Fruit fly (Drosophila melanogaster) whole organism, embryonic: ENCODE data around the gene CG4733.

ENCODE experiments used
- Abd-B ChIP-seq: fragments of 200-800 bp; sonication (Bioruptor generic); optimal IDR thresholded peaks from 2 replicates; lab custom pipeline; 2018; ENCODE audit warnings: missing biosample characterization, mild to moderate bottlenecking, missing genetic modification characterization, moderate library complexity
- Ada2b ChIP-seq: fragments of 200-800 bp; sonication (Bioruptor generic); IDR thresholded peaks from 2 replicates; pipeline ENCODE4 v1.3.6; 2022; ENCODE audit warnings: missing biosample characterization, missing genetic modification characterization
- Aef1 ChIP-seq: fragments of 200-800 bp; sonication (Bioruptor generic); IDR thresholded peaks from 3 replicates; pipeline ENCODE4 v1.3.6; 2022; ENCODE audit warnings: missing biosample characterization, missing genetic modification characterization
- BEAF-32 ChIP-seq: fragments of 200-800 bp; sonication (Bioruptor generic); optimal IDR thresholded peaks from 3 replicates; lab custom pipeline; 2017; ENCODE audit warnings: missing biosample characterization, missing genetic modification characterization, mild to moderate bottlenecking, moderate library complexity, missing genetic modification reagents
- Bteb2 ChIP-seq: fragments of 200-800 bp; sonication (Bioruptor generic); optimal IDR thresholded peaks from 2 replicates; lab custom pipeline; 2016; ENCODE audit warnings: missing biosample characterization, missing genetic modification characterization
- CG10979 ChIP-seq: fragments of 200-800 bp; sonication (Bioruptor generic); optimal IDR thresholded peaks from 2 replicates; lab custom pipeline; 2018; ENCODE audit warnings: missing biosample characterization, mild to moderate bottlenecking, missing genetic modification characterization, moderate library complexity
- CG11560 ChIP-seq: fragments of 200-800 bp; sonication (Bioruptor generic); IDR thresholded peaks from 3 replicates; pipeline ENCODE4 v1.3.6; 2022; ENCODE audit warnings: missing biosample characterization, missing genetic modification characterization
- CG12155 ChIP-seq: fragments of 200-800 bp; sonication (Bioruptor generic); optimal IDR thresholded peaks from 3 replicates; lab custom pipeline; 2016; ENCODE audit warnings: missing biosample characterization, missing genetic modification characterization
- CG13894 ChIP-seq: fragments of 200-800 bp; sonication (Bioruptor generic); optimal IDR thresholded peaks from 3 replicates; lab custom pipeline; 2018; ENCODE audit warnings: missing biosample characterization, mild to moderate bottlenecking, missing genetic modification characterization, moderate library complexity
- CG15073 ChIP-seq: fragments of 200-800 bp; sonication (Bioruptor generic); optimal IDR thresholded peaks from 2 replicates; lab custom pipeline; 2016; ENCODE audit warnings: missing biosample characterization, missing genetic modification characterization
- CG1603 ChIP-seq: fragments of 200-800 bp; sonication (Bioruptor generic); optimal IDR thresholded peaks from 2 replicates; lab custom pipeline; 2019; ENCODE audit warnings: missing biosample characterization, mild to moderate bottlenecking, missing genetic modification characterization, moderate library complexity
- CG16815 ChIP-seq: fragments of 200-800 bp; sonication (Bioruptor generic); optimal IDR thresholded peaks from 3 replicates; lab custom pipeline; 2017; ENCODE audit warnings: missing biosample characterization, mild to moderate bottlenecking, missing genetic modification characterization
- CG30403 ChIP-seq: fragments of 200-800 bp; sonication (Bioruptor generic); optimal IDR thresholded peaks from 3 replicates; lab custom pipeline; 2016; ENCODE audit warnings: missing biosample characterization, missing genetic modification characterization
- CG32532 ChIP-seq: fragments of 200-800 bp; sonication (Bioruptor generic); IDR thresholded peaks from 2 replicates; pipeline ENCODE4 v1.3.6; 2022; ENCODE audit warnings: missing biosample characterization, missing genetic modification characterization
- CG32767 ChIP-seq: fragments of 200-800 bp; sonication (Bioruptor generic); IDR thresholded peaks from 2 replicates; pipeline ENCODE4 v1.3.6; 2022; ENCODE audit warnings: missing biosample characterization, missing genetic modification characterization
- CG3726 ChIP-seq: fragments of 200-800 bp; sonication (Bioruptor generic); IDR thresholded peaks from 3 replicates; pipeline ENCODE4, ENCODE4 v1.3.6; 2022; ENCODE audit warnings: missing biosample characterization, missing genetic modification characterization
- CG8089 ChIP-seq: fragments of 200-800 bp; sonication (Bioruptor generic); optimal IDR thresholded peaks from 3 replicates; lab custom pipeline; 2016; ENCODE audit warnings: missing biosample characterization, missing genetic modification characterization
- CG8924 ChIP-seq: fragments of 200-800 bp; optimal IDR thresholded peaks from 3 replicates; lab custom pipeline; 2019; ENCODE audit warnings: missing biosample characterization, mild to moderate bottlenecking, missing genetic modification characterization, moderate library complexity
- CG9437 ChIP-seq: fragments of 200-800 bp; sonication (Bioruptor generic); optimal IDR thresholded peaks from 2 replicates; lab custom pipeline; 2018; ENCODE audit warnings: missing biosample characterization, mild to moderate bottlenecking, missing genetic modification characterization
- Dfd ChIP-seq, 2 experiments: fragments of >200 bp; optimal IDR thresholded peaks; 2 replicates each; lab custom pipeline; 2017; ENCODE audit warnings: missing biosample characterization in 2 of 2, missing genetic modification characterization in 2 of 2
- ERR ChIP-seq: fragments of 200-800 bp; sonication (Bioruptor generic); optimal IDR thresholded peaks from 2 replicates; lab custom pipeline; 2016; ENCODE audit warnings: missing biosample characterization, missing genetic modification characterization
- Gsc ChIP-seq: fragments of 200-800 bp; sonication (Bioruptor generic); IDR thresholded peaks from 2 replicates; pipeline ENCODE4 v1.3.6; 2022; ENCODE audit warnings: missing biosample characterization, missing genetic modification characterization
- Hmr ChIP-seq: fragments of 200-800 bp; sonication (Bioruptor generic); optimal IDR thresholded peaks from 3 replicates; lab custom pipeline; 2017; ENCODE audit warnings: mild to moderate bottlenecking, missing biosample characterization, missing genetic modification reagents, missing genetic modification characterization
- Mad ChIP-seq: fragments of 200-800 bp; sonication (Bioruptor generic); optimal IDR thresholded peaks from 2 replicates; lab custom pipeline; 2016; ENCODE audit warnings: missing biosample characterization, missing genetic modification characterization
- NC2β ChIP-seq: fragments of 200-800 bp; sonication (Bioruptor generic); optimal IDR thresholded peaks from 2 replicates; lab custom pipeline; 2016; ENCODE audit warnings: missing biosample characterization, missing genetic modification characterization
- Nf-YB ChIP-seq: fragments of 200-800 bp; sonication (Bioruptor generic); optimal IDR thresholded peaks from 3 replicates; lab custom pipeline; 2019; ENCODE audit warnings: missing biosample characterization, mild to moderate bottlenecking, missing genetic modification characterization, moderate library complexity
- Sin3A ChIP-seq: fragments of >200 bp; optimal IDR thresholded peaks from 2 replicates; lab custom pipeline; 2018
- Sox100B ChIP-seq: fragments of 200-800 bp; sonication (Bioruptor generic); optimal IDR thresholded peaks from 3 replicates; lab custom pipeline; 2018; ENCODE audit warnings: missing biosample characterization, mild to moderate bottlenecking, missing genetic modification characterization
- Xbp1 ChIP-seq: fragments of 200-800 bp; sonication (Bioruptor generic); optimal IDR thresholded peaks from 3 replicates; lab custom pipeline; 2016; ENCODE audit warnings: missing biosample characterization, mild to moderate bottlenecking, missing genetic modification characterization
- br ChIP-seq: fragments of >200 bp; optimal IDR thresholded peaks from 2 replicates; lab custom pipeline; 2017
- dan ChIP-seq: fragments of 200-800 bp; sonication (Bioruptor generic); IDR thresholded peaks from 2 replicates; pipeline ENCODE4 v1.3.6; 2022; ENCODE audit warnings: missing biosample characterization, missing genetic modification characterization
- gcm ChIP-seq: fragments of 200-800 bp; sonication (Bioruptor generic); optimal IDR thresholded peaks from 2 replicates; lab custom pipeline; 2019; ENCODE audit warnings: missing biosample characterization, mild to moderate bottlenecking, missing genetic modification characterization, moderate library complexity
- grau ChIP-seq: fragments of 200-800 bp; optimal IDR thresholded peaks from 3 replicates; lab custom pipeline; 2019; ENCODE audit warnings: missing biosample characterization, mild to moderate bottlenecking, missing genetic modification characterization, moderate library complexity
- ind ChIP-seq: fragments of 200-800 bp; sonication (Bioruptor generic); optimal IDR thresholded peaks from 3 replicates; lab custom pipeline; 2016; ENCODE audit warnings: missing biosample characterization, missing genetic modification characterization
- jumu ChIP-seq: fragments of 200-800 bp; sonication (Bioruptor generic); optimal IDR thresholded peaks from 3 replicates; lab custom pipeline; 2016; ENCODE audit warnings: missing biosample characterization, missing genetic modification characterization
- kah ChIP-seq: fragments of 200-800 bp; sonication (Bioruptor generic); optimal IDR thresholded peaks from 2 replicates; lab custom pipeline; 2018; ENCODE audit warnings: missing biosample characterization, mild to moderate bottlenecking, missing genetic modification characterization
- lbe ChIP-seq: fragments of 200-800 bp; sonication (Bioruptor generic); optimal IDR thresholded peaks from 2 replicates; lab custom pipeline; 2016; ENCODE audit warnings: missing biosample characterization, mild to moderate bottlenecking, missing genetic modification characterization
- lilli ChIP-seq: fragments of 200-800 bp; sonication (Bioruptor generic); optimal IDR thresholded peaks from 3 replicates; lab custom pipeline; 2016; ENCODE audit warnings: missing biosample characterization, missing genetic modification characterization
- mirr ChIP-seq: fragments of 200-800 bp; sonication (Bioruptor generic); optimal IDR thresholded peaks from 3 replicates; lab custom pipeline; 2018; ENCODE audit warnings: missing biosample characterization, mild to moderate bottlenecking, missing genetic modification characterization
- pfk ChIP-seq: fragments of 200-800 bp; sonication (Bioruptor generic); optimal IDR thresholded peaks from 2 replicates; lab custom pipeline; 2018; ENCODE audit warnings: missing biosample characterization, mild to moderate bottlenecking, missing genetic modification characterization, moderate library complexity
- schlank ChIP-seq: fragments of 200-800 bp; sonication (Bioruptor generic); optimal IDR thresholded peaks from 2 replicates; lab custom pipeline; 2018; ENCODE audit warnings: missing biosample characterization, mild to moderate bottlenecking, missing genetic modification characterization
- ssp ChIP-seq: fragments of 200-800 bp; sonication (Bioruptor generic); IDR thresholded peaks from 2 replicates; pipeline ENCODE4 v1.3.6; 2022; ENCODE audit warnings: missing biosample characterization, missing genetic modification characterization
- sug ChIP-seq: fragments of 200-800 bp; optimal IDR thresholded peaks from 2 replicates; lab custom pipeline; 2019; ENCODE audit warnings: missing biosample characterization, mild to moderate bottlenecking, missing genetic modification characterization, moderate library complexity
- tap ChIP-seq: fragments of 200-800 bp; optimal IDR thresholded peaks from 3 replicates; lab custom pipeline; 2019; ENCODE audit warnings: missing biosample characterization, mild to moderate bottlenecking, missing genetic modification characterization, moderate library complexity
- tin ChIP-seq: fragments of 200-800 bp; sonication (Bioruptor generic); optimal IDR thresholded peaks from 3 replicates; lab custom pipeline; 2016; ENCODE audit warnings: missing biosample characterization, missing genetic modification characterization
- trem ChIP-seq: fragments of 200-800 bp; optimal IDR thresholded peaks from 3 replicates; lab custom pipeline; 2019; ENCODE audit warnings: missing biosample characterization, mild to moderate bottlenecking, missing genetic modification characterization, moderate library complexity
- ttk ChIP-seq: fragments of 200-800 bp; sonication (Bioruptor generic); IDR thresholded peaks from 2 replicates; pipeline ENCODE4 v2.1.2; 2022; ENCODE audit warnings: missing biosample characterization, missing genetic modification characterization
- unpg ChIP-seq: fragments of 200-800 bp; sonication (Bioruptor generic); optimal IDR thresholded peaks from 3 replicates; lab custom pipeline; 2018; ENCODE audit warnings: missing biosample characterization, mild to moderate bottlenecking, missing genetic modification characterization, moderate library complexity
- vnd ChIP-seq: fragments of 200-800 bp; sonication (Bioruptor generic); IDR thresholded peaks from 3 replicates; pipeline ENCODE4 v1.3.6; 2022; ENCODE audit warnings: missing biosample characterization, missing genetic modification characterization; ENCODE audit not compliant: partially characterized antibody
- wdn ChIP-seq: fragments of 200-800 bp; sonication (Bioruptor generic); IDR thresholded peaks from 2 replicates; pipeline ENCODE4 v1.3.6; 2022; ENCODE audit warnings: missing biosample characterization, missing genetic modification characterization
- wek ChIP-seq: fragments of 200-800 bp; sonication (Bioruptor generic); optimal IDR thresholded peaks from 3 replicates; lab custom pipeline; 2018; ENCODE audit warnings: missing biosample characterization, mild to moderate bottlenecking, missing genetic modification characterization, moderate library complexity

Gene CG4733

DNA sequence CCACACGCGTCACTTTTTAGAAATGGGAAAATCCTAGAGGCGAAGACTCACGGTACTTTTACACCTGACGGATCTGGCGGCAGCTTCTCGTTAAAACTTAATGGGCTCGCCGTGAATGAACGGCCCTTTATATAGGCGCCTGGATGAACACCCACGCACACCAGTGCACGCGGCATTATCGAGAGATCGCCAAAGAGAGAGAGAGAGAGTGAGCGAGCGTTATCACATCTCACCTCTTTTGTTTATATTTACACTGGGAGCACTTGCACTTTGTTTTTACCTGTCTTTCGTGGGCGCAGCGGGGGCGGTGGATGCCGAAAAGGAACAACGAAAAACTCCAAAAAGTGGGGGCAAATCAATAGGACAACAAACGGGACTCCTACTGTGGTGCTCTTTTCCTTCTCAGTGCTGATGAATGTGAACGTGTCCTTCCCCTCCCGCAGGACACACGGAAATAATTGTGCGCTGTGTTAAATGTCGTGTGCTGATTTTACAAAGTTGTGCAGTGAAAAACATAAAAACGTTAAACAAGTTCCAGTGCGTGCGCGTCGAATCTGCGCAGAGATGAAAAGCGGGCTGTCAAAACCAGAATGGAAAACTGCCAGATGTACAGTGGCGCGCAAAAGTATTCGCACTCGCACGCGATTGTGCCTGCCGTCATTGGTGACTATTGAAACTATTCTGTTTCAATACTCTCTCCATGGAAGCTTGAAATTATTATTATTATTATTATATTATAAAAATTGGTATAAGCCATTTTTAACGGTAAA is 15.2 kb upstream of the CG4733 start, which contains the start of gene Mrp5 (continued):
- TF ChIP-seq pfk: no peak
- TF ChIP-seq CG9437 (GFP tag; lab: Kevin White, UChicago): no peak
- TF ChIP-seq kah (GFP tag; lab: Kevin White, UChicago): peak; percentile 42
- no peak for TF ChIP-seq Dfd (GFP tag; optimal IDR thresholded peaks at IDR 0.05; lab: Kevin White, UChicago)
- peak; percentile 13 for TF ChIP-seq CG8924 (tag; lab: Kevin White, UChicago)
- peak; percentile 16 for TF ChIP-seq mirr (GFP tag; lab: Kevin White, UChicago)
- TF ChIP-seq CG13894 (tag; lab: Kevin White, UChicago): no peak
- TF ChIP-seq ind (GFP tag; lab: Kevin White, UChicago): peak; percentile 38
- no peak for TF ChIP-seq CG11560
- TF ChIP-seq Ada2b (GFP tag; lab: Robert Waterston, UW): peak; percentile 60
- TF ChIP-seq jumu (GFP tag; lab: Kevin White, UChicago): no peak
- TF ChIP-seq Aef1: peak; percentile 49; the same call in 2 of the 3 replicates
- no peak for TF ChIP-seq CG3726
- peak; percentile 52 for TF ChIP-seq Hmr (GFP tag; lab: Kevin White, UChicago)
- 0 out of 2 replicates have a peak, but pooled peaks have one; percentile 28 for TF ChIP-seq wdn (GFP tag; lab: Robert Waterston, UW)
- TF ChIP-seq CG16815: no peak
- no peak for TF ChIP-seq vnd (GFP tag; lab: Robert Waterston, UW)
- TF ChIP-seq Sin3A: no peak
- peak; percentile 20 for TF ChIP-seq CG10979
- TF ChIP-seq CG1603 (tag; lab: Kevin White, UChicago): no peak
- TF ChIP-seq sug: no peak
- no peak for TF ChIP-seq CG15073
- no peak for TF ChIP-seq dan (GFP tag; lab: Robert Waterston, UW)
- TF ChIP-seq CG32532: peak; percentile 72
- TF ChIP-seq ssp (GFP tag; lab: Robert Waterston, UW): peak; percentile 44
- no peak for TF ChIP-seq CG32767
- TF ChIP-seq ttk (GFP tag; lab: Robert Waterston, UW): 0 out of 2 replicates have a peak, but pooled peaks have one; percentile 12
- no peak for TF ChIP-seq BEAF-32 (GFP tag; lab: Kevin White, UChicago)
- TF ChIP-seq ERR (GFP tag; lab: Kevin White, UChicago): no peak
- TF ChIP-seq Sox100B: peak; percentile 41
- TF ChIP-seq wek (GFP tag; lab: Kevin White, UChicago): peak; percentile 64
- no peak for TF ChIP-seq lbe (GFP tag; lab: Kevin White, UChicago)
- TF ChIP-seq tin (GFP tag; lab: Kevin White, UChicago): peak; percentile 32
- TF ChIP-seq Nf-YB (GFP tag; lab: Kevin White, UChicago): peak; percentile 4
- TF ChIP-seq Abd-B (GFP tag; lab: Kevin White, UChicago): no peak
- TF ChIP-seq CG30403 (GFP tag; lab: Kevin White, UChicago): peak; percentile 40
- peak; percentile 40 for TF ChIP-seq grau
- TF ChIP-seq CG8089 (GFP tag; lab: Kevin White, UChicago): no peak
- no peak for TF ChIP-seq Mad (GFP tag; lab: Kevin White, UChicago)
- TF ChIP-seq Gsc (GFP tag; lab: Robert Waterston, UW): no peak
- no peak for TF ChIP-seq schlank (tag; lab: Kevin White, UChicago)
- no peak for TF ChIP-seq br (lab: Kevin White, UChicago)
- TF ChIP-seq Bteb2: peak; percentile 11
- peak; percentile 34 for TF ChIP-seq CG12155
- no peak for TF ChIP-seq trem (tag; lab: Kevin White, UChicago)
- TF ChIP-seq tap (tag; lab: Kevin White, UChicago): no peak
- no peak for TF ChIP-seq gcm (GFP tag; lab: Kevin White, UChicago)
- TF ChIP-seq unpg (GFP tag; lab: Kevin White, UChicago): peak; percentile 39
- peak; percentile 26 for TF ChIP-seq lilli (GFP tag; lab: Kevin White, UChicago)
- peak; percentile 61 for TF ChIP-seq Xbp1
- no peak for TF ChIP-seq NC2β (GFP tag; lab: Kevin White, UChicago)
